Worm (Caenorhabditis elegans) whole organism, late embryonic: Measurements from ENCODE around the gene F54H12.8.

Experiments
- F13H6.1 ChIP-seq: sonication (generic microtip); optimal IDR thresholded peaks from 2 replicates; lab custom pipeline; 2016; ENCODE audit warnings: missing genetic modification characterization, missing compliant biosample characterization
- ama-1 ChIP-seq: fragments of 150-350 bp; optimal IDR thresholded peaks from 2 replicates; lab custom pipeline; 2014
- ceh-24 ChIP-seq: sonication (generic microtip); optimal IDR thresholded peaks from 2 replicates; lab custom pipeline; 2016; ENCODE audit warnings: mild to moderate bottlenecking, missing genetic modification characterization, missing compliant biosample characterization
- dmd-4 ChIP-seq: sonication (generic microtip); optimal IDR thresholded peaks from 2 replicates; lab custom pipeline; 2016; ENCODE audit warnings: borderline replicate concordance, missing genetic modification characterization, missing compliant biosample characterization
- hlh-13 ChIP-seq: fragments of 200-800 bp; sonication (Bioruptor generic); optimal IDR thresholded peaks from 2 replicates; lab custom pipeline; 2018; ENCODE audit warnings: mild to moderate bottlenecking, missing genetic modification characterization, missing compliant biosample characterization
- nhr-11 ChIP-seq: fragments of 150-350 bp; optimal IDR thresholded peaks from 2 replicates; lab custom pipeline; 2014; ENCODE audit warnings: missing biosample characterization, missing genetic modification characterization
- npax-4 ChIP-seq: sonication (generic microtip); optimal IDR thresholded peaks from 2 replicates; lab custom pipeline; 2016; ENCODE audit warnings: missing genetic modification characterization, missing compliant biosample characterization
- pax-1 ChIP-seq: fragments of 150-350 bp; optimal IDR thresholded peaks from 2 replicates; lab custom pipeline; 2014; ENCODE audit warnings: missing biosample characterization, missing genetic modification characterization
- rnt-1 ChIP-seq: sonication (generic microtip); optimal IDR thresholded peaks from 2 replicates; lab custom pipeline; 2016; ENCODE audit warnings: missing genetic modification characterization, missing compliant biosample characterization
- sdc-2 ChIP-seq: sonication (generic microtip); optimal IDR thresholded peaks from 2 replicates; lab custom pipeline; 2016; ENCODE audit warnings: missing genotype, missing genetic modification characterization, missing compliant biosample characterization
- tbx-7 ChIP-seq: sonication (generic microtip); optimal IDR thresholded peaks from 2 replicates; lab custom pipeline; 2016; ENCODE audit warnings: missing genotype, missing genetic modification characterization, missing compliant biosample characterization
- unc-3 ChIP-seq, 2 experiments: fragments of 200-800 bp in 1 of 2; sonication (Bioruptor generic) in 1 of 2; sonication (generic microtip) in 1 of 2; conservative IDR thresholded peaks in 1 of 2; optimal IDR thresholded peaks in 1 of 2; 2 replicates each; pipeline versions ENCODE4 v1.3.6 to Lab custom; 2016 to 2022; ENCODE audit warnings: missing compliant biosample characterization in 2 of 2, missing genetic modification characterization in 2 of 2, missing genetic modification reagents in 1 of 2

DNA sequence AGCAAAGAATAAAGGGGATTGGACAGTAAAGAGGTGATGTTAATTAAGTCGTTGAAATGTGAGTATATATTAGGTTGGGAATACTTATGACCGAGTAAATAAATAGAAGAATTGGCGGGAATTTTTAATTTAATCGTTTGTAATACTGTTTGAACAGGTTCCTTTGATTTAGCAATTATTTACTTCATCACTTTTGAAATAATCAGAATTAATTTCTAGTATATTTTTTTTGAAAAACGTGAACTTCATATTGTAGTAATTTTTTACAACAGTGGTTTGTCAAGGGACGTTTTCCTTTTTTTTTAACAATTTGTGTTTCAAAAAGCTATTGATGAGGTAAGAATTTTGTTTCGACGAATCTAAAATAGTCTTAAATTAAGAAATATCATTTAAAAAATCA is 46.8 kb downstream of the F54H12.8 start, which contains the start of gene C29E4.17:
- no peak for TF ChIP-seq pax-1 (tag; lab: Kevin White, UChicago)
- TF ChIP-seq hlh-13 (GFP tag; lab: Kevin White, UChicago): no peak
- no peak for TF ChIP-seq tbx-7 (tag; lab: Kevin White, UChicago)
- TF ChIP-seq ceh-24: no peak
- no peak for TF ChIP-seq rnt-1 (tag; lab: Kevin White, UChicago)
- no peak for TF ChIP-seq npax-4 (tag; lab: Kevin White, UChicago)
- no peak for TF ChIP-seq F13H6.1 (tag; lab: Kevin White, UChicago)
- no peak for TF ChIP-seq nhr-11 (tag; lab: Kevin White, UChicago)
- TF ChIP-seq sdc-2 (tag; lab: Kevin White, UChicago): no peak
- TF ChIP-seq ama-1: no peak
- TF ChIP-seq dmd-4 (tag; lab: Kevin White, UChicago): no peak
- no peak for TF ChIP-seq unc-3 (GFP tag; conservative IDR thresholded peaks at IDR 0.05; lab: Robert Waterston, UW)
- no peak for TF ChIP-seq unc-3 (tag; optimal IDR thresholded peaks at IDR 0.05; lab: Kevin White, UChicago)
